Fruit fly (Drosophila melanogaster): ENCODE data around the gene CG4743.

The CG4743 gene

DNA sequence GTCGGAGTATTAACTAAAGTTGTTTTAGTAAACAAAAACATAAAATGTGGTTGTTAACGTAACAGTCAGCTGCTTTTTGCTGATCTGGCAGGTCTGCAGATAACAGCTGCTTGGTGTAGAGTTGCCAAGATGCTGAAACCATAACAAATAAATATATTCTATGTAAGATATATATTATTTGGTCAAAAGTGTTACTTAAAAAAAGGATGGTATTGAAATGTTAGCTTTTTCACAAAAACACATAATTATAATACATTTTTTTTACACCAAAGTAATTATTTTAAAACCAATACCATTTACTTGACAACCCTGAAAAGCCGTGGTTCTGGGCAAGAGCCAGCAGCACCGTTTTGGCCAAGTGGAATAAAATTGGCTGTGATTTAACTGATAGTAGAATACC is at the start of gene CG4743, which contains the start of gene Idh3g:
Gene CG4743, minus strand, starts transcription at position 23 of the 400 bp plus-strand sequence.
Gene Idh3g, plus strand, starts transcription at position 318 of the 400 bp plus-strand sequence.
- TF ChIP-seq Mnt (GFP tag; optimal IDR thresholded peaks at IDR 0.05): peak; percentile 90
- peak; percentile 97 for TF ChIP-seq CG11617 (GFP tag; optimal IDR thresholded peaks at IDR 0.05)
- peak; percentile 98 for TF ChIP-seq bab1 (GFP tag; optimal IDR thresholded peaks at IDR 0.05)
- TF ChIP-seq Hr96 (GFP tag; optimal IDR thresholded peaks at IDR 0.05): peak; percentile 78
- peak; percentile 90 for TF ChIP-seq toe (GFP tag; optimal IDR thresholded peaks at IDR 0.05)
- TF ChIP-seq CG33017 (tag; optimal IDR thresholded peaks at IDR 0.05): peak; percentile 98
- peak; percentile 86 for TF ChIP-seq pad (GFP tag; optimal IDR thresholded peaks at IDR 0.05)
- TF ChIP-seq cic (GFP tag; optimal IDR thresholded peaks at IDR 0.05): peak; percentile 78
- TF ChIP-seq CG14711 (tag; optimal IDR thresholded peaks at IDR 0.05): peak; percentile 99
- TF ChIP-seq kay (GFP tag; ENCODE audit: borderline replicate concordance): no peak
- no peak for TF ChIP-seq cnc (optimal IDR thresholded peaks at IDR 0.05)
- peak; percentile 98 for TF ChIP-seq CG7101 (tag; optimal IDR thresholded peaks at IDR 0.05)
- TF ChIP-seq tj (GFP tag; optimal IDR thresholded peaks at IDR 0.05): peak; percentile 96
- peak; percentile 92 for TF ChIP-seq ovo (GFP tag; optimal IDR thresholded peaks at IDR 0.05)
- TF ChIP-seq Clk (GFP tag; optimal IDR thresholded peaks at IDR 0.05): peak; percentile 83
- peak; percentile 95 for TF ChIP-seq CG12768 (GFP tag; optimal IDR thresholded peaks at IDR 0.05)
- no peak for TF ChIP-seq CG5204 (GFP tag; optimal IDR thresholded peaks at IDR 0.05)
- TF ChIP-seq CG7045 (GFP tag; optimal IDR thresholded peaks at IDR 0.05): peak; percentile 96
- peak; percentile 92 for TF ChIP-seq Crg-1 (GFP tag; optimal IDR thresholded peaks at IDR 0.05)
- TF ChIP-seq CG1620 (GFP tag; optimal IDR thresholded peaks at IDR 0.05): peak; percentile 87

DNA sequence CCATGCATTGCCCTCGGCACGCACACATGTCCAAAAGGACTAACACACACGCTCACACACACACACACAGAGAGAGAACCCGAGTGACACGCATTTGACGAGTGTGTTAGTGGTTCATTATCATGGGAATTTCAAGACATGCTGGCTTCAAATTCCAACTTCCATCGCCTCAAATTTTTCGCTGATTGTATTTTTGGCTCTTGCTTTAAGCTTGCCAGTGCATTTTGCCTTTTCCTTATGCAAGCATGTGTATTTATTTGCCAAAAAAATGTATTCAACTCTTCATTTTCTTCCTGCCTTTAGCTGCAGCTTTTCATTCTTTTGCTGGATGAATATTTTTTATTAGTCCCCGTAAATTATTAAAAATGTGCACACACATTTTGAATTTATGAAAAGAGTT is 43.4 kb upstream of the CG4743 start:
- TF ChIP-seq kay (GFP tag; ENCODE audit: borderline replicate concordance) (no peak), tj (GFP tag; optimal IDR thresholded peaks at IDR 0.05) (peak; percentile 93)

DNA sequence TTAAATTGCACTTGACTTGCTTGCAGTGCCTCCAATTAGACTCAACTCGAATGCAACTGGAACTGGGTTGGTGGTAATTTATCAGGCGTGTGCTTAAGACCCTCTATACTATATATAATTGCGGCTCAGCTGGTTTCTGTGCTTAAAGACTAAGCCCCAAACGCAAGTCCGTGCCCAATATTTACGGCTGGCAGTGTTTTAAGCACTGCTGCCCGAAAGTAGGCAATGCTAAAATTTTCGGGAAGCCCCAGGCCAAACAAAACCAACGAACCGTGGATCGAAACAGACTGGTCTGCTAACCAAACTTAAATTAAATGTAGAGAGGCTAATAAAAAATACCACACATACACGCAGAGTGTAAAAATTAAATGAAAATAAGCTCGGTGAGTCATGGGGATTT is 40.7 kb upstream of the CG4743 start:
- TF ChIP-seq cnc (optimal IDR thresholded peaks at IDR 0.05): no peak
- no peak for TF ChIP-seq CG5204 (GFP tag; optimal IDR thresholded peaks at IDR 0.05)
- TF ChIP-seq CG11617 (GFP tag; optimal IDR thresholded peaks at IDR 0.05): no peak
- TF ChIP-seq bab1 (GFP tag; optimal IDR thresholded peaks at IDR 0.05): no peak
- TF ChIP-seq Mnt (GFP tag; optimal IDR thresholded peaks at IDR 0.05): no peak
- no peak for TF ChIP-seq ovo (GFP tag; optimal IDR thresholded peaks at IDR 0.05)
- no peak for TF ChIP-seq Clk (GFP tag; optimal IDR thresholded peaks at IDR 0.05)
- TF ChIP-seq CG14711 (tag; optimal IDR thresholded peaks at IDR 0.05): no peak
- TF ChIP-seq toe (GFP tag; optimal IDR thresholded peaks at IDR 0.05): no peak
- TF ChIP-seq CG33017 (tag; optimal IDR thresholded peaks at IDR 0.05): no peak
- TF ChIP-seq CG7045 (GFP tag; optimal IDR thresholded peaks at IDR 0.05): no peak
- TF ChIP-seq cic (GFP tag; optimal IDR thresholded peaks at IDR 0.05): no peak
- no peak for TF ChIP-seq Hr96 (GFP tag; optimal IDR thresholded peaks at IDR 0.05)
- TF ChIP-seq CG1620 (GFP tag; optimal IDR thresholded peaks at IDR 0.05): no peak
- TF ChIP-seq tj (GFP tag; optimal IDR thresholded peaks at IDR 0.05): no peak

DNA sequence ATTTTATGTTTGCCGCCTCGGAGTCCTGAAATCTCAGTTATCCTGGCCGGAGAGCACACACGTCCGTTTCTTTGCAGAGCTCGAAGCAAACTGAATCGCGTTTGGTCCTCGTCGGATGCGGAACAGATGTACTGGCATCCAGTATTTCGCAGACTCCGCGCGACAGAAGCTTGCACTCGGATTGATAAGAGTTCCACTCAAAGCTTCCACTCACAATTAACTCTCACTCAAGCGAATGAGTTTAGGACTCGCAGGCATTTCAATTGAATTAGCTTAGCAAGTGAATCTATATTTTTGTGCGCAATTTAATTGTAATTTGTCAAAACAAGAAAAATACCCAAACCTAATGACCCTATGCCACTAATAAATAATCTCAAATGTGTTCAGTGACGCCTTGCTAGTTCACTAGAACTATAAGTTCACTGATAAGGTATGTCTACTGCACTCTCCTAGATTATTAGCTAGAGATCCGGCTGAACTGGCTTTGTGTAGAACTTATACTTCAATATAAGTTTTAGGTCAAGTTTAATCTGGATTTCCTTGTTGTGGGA is 39.7 kb upstream of the CG4743 start:
- no peak for TF ChIP-seq CG11617 (GFP tag; optimal IDR thresholded peaks at IDR 0.05)
- TF ChIP-seq CG14711 (tag; optimal IDR thresholded peaks at IDR 0.05): no peak
- TF ChIP-seq cic (GFP tag; optimal IDR thresholded peaks at IDR 0.05): no peak
- TF ChIP-seq CG12768 (GFP tag; optimal IDR thresholded peaks at IDR 0.05): no peak
- TF ChIP-seq ovo (GFP tag; optimal IDR thresholded peaks at IDR 0.05): no peak
- no peak for TF ChIP-seq CG7101 (tag; optimal IDR thresholded peaks at IDR 0.05)
- TF ChIP-seq tj (GFP tag; optimal IDR thresholded peaks at IDR 0.05): no peak
- no peak for TF ChIP-seq CG1620 (GFP tag; optimal IDR thresholded peaks at IDR 0.05)
- no peak for TF ChIP-seq Crg-1 (GFP tag; optimal IDR thresholded peaks at IDR 0.05)
- TF ChIP-seq cnc (optimal IDR thresholded peaks at IDR 0.05): no peak
- no peak for TF ChIP-seq Hr96 (GFP tag; optimal IDR thresholded peaks at IDR 0.05)
- no peak for TF ChIP-seq CG33017 (tag; optimal IDR thresholded peaks at IDR 0.05)
- TF ChIP-seq CG5204 (GFP tag; optimal IDR thresholded peaks at IDR 0.05): no peak

DNA sequence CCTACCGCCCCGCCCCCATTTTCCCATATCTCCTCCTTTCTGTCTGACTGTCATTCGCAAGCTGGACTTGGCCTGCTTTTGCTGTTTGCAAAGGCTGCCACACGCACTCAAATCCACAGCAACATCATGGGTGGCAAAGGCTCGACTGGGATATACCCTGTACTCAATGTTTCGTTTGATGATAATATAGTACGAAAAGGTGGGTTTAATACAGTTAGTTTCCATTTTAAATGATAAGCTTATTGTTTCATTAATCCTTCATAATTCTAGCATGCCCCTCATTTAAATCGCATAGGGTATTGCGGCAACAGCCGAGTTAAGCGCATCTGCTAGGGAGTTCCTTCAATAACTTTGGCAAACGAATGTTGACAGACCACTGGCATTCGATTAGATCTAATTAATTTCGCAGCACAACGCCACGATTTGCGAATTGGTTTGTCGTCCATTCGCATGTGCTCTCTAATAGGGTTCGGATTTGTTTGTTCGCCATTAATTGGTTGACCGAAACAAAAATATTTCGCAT is 13.9 kb upstream of the CG4743 start:
- no peak for TF ChIP-seq Mnt (GFP tag; optimal IDR thresholded peaks at IDR 0.05)
- TF ChIP-seq CG14711 (tag; optimal IDR thresholded peaks at IDR 0.05): no peak
- no peak for TF ChIP-seq bab1 (GFP tag; optimal IDR thresholded peaks at IDR 0.05)
- no peak for TF ChIP-seq pad (GFP tag; optimal IDR thresholded peaks at IDR 0.05)
- TF ChIP-seq CG12768 (GFP tag; optimal IDR thresholded peaks at IDR 0.05): no peak
- no peak for TF ChIP-seq ovo (GFP tag; optimal IDR thresholded peaks at IDR 0.05)
- no peak for TF ChIP-seq CG33017 (tag; optimal IDR thresholded peaks at IDR 0.05)
- TF ChIP-seq tj (GFP tag; optimal IDR thresholded peaks at IDR 0.05): no peak
- TF ChIP-seq kay (GFP tag; ENCODE audit: borderline replicate concordance): no peak
- no peak for TF ChIP-seq CG7045 (GFP tag; optimal IDR thresholded peaks at IDR 0.05)
- no peak for TF ChIP-seq CG1620 (GFP tag; optimal IDR thresholded peaks at IDR 0.05)

DNA sequence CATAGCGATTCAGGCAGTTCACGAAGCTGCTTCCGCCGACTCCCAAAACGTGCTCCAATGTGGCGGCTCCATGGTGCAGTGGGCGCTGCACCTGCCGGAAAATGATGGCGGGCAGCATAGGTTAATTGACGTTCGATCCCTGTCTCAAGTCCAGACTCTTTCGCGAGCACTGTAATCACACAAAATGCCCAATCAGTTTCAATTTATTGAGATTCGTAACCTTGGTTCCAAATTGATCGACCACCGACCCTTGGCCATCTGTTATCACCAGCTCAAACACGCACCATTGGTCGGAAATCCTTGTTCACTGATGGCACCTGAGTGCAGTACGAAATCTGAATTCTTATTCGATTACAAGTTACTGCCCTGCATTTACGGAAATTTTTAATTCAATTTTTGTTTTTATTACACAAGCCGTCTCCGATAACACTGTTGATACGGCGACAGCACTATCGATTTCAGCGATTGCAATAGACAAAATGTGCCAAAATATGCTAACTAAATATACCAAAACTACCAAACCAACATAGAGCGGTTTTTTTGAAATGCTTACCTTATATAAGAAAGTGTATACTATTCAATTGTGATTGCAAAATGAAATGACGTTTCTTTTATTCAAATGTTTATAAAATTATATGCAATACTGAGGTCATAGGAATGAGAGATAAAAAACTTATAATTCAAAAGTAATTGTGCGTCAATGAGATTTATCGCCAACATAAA is 6.5 kb upstream of the CG4743 start, which contains the start of gene CLS:
Gene CLS, minus strand, starts transcription at position 673 of the 723 bp plus-strand sequence.
- TF ChIP-seq CG7101 (tag; optimal IDR thresholded peaks at IDR 0.05): no peak
- TF ChIP-seq CG14711 (tag; optimal IDR thresholded peaks at IDR 0.05): peak; percentile 13

Data from whole organism, adult.